Fruit fly (Drosophila melanogaster) whole organism, embryonic: ENCODE data around the gene Cnot4.

Source experiments
- CG1024 ChIP-seq: fragments of 200-800 bp; sonication (Bioruptor generic); IDR thresholded peaks from 2 replicates; pipeline ENCODE4 v1.3.6; 2022; ENCODE audit warnings: missing biosample characterization, missing genetic modification characterization
- CG12219 ChIP-seq: fragments of 200-800 bp; sonication (Bioruptor generic); optimal IDR thresholded peaks from 3 replicates; lab custom pipeline; 2018; ENCODE audit warnings: missing biosample characterization, mild to moderate bottlenecking, missing genetic modification characterization
- CG17186 ChIP-seq: fragments of 200-800 bp; sonication (Bioruptor generic); optimal IDR thresholded peaks from 3 replicates; lab custom pipeline; 2017; ENCODE audit warnings: missing biosample characterization, missing genetic modification reagents, missing genetic modification characterization
- CG31388 ChIP-seq: fragments of 200-800 bp; sonication (Bioruptor generic); optimal IDR thresholded peaks from 2 replicates; lab custom pipeline; 2016; ENCODE audit warnings: missing biosample characterization, missing genetic modification characterization
- CG3163 ChIP-seq: fragments of 200-800 bp; sonication (Bioruptor generic); optimal IDR thresholded peaks from 3 replicates; lab custom pipeline; 2016; ENCODE audit warnings: missing biosample characterization, missing genetic modification characterization
- CG32772 ChIP-seq: fragments of 200-800 bp; sonication (Bioruptor generic); IDR thresholded peaks from 2 replicates; pipeline ENCODE4 v1.3.6; 2022; ENCODE audit warnings: missing biosample characterization, missing genetic modification characterization
- CG3281 ChIP-seq: fragments of 200-800 bp; sonication (Bioruptor generic); optimal IDR thresholded peaks from 3 replicates; lab custom pipeline; 2017; ENCODE audit warnings: missing biosample characterization, mild to moderate bottlenecking, missing genetic modification characterization
- CG3407 ChIP-seq: fragments of 200-800 bp; sonication (Bioruptor generic); optimal IDR thresholded peaks from 2 replicates; lab custom pipeline; 2018; ENCODE audit warnings: missing biosample characterization, mild to moderate bottlenecking, missing genetic modification characterization
- CG34422 ChIP-seq: fragments of 200-800 bp; sonication (Bioruptor generic); IDR thresholded peaks from 3 replicates; pipeline ENCODE4 v1.3.6; 2022; ENCODE audit warnings: missing biosample characterization, missing genetic modification characterization
- CG3726 ChIP-seq: fragments of 200-800 bp; sonication (Bioruptor generic); IDR thresholded peaks from 3 replicates; pipeline ENCODE4, ENCODE4 v1.3.6; 2022; ENCODE audit warnings: missing biosample characterization, missing genetic modification characterization
- CG3838 ChIP-seq: fragments of 200-800 bp; sonication (Bioruptor generic); optimal IDR thresholded peaks from 3 replicates; lab custom pipeline; 2016; ENCODE audit warnings: missing biosample characterization, missing genetic modification characterization
- CG4328 ChIP-seq: fragments of 200-800 bp; sonication (Bioruptor generic); optimal IDR thresholded peaks from 3 replicates; lab custom pipeline; 2017; ENCODE audit warnings: missing biosample characterization, missing genetic modification reagents, missing genetic modification characterization
- CG43689 ChIP-seq: fragments of 200-800 bp; sonication (Bioruptor generic); IDR thresholded peaks from 2 replicates; pipeline ENCODE4 v1.3.6; 2022; ENCODE audit warnings: missing biosample characterization, missing genetic modification characterization
- CG4820 ChIP-seq: fragments of 200-800 bp; sonication (Bioruptor generic); optimal IDR thresholded peaks from 3 replicates; lab custom pipeline; 2016; ENCODE audit warnings: missing biosample characterization, missing genetic modification characterization
- CG8089 ChIP-seq: fragments of 200-800 bp; sonication (Bioruptor generic); optimal IDR thresholded peaks from 3 replicates; lab custom pipeline; 2016; ENCODE audit warnings: missing biosample characterization, missing genetic modification characterization
- CG8281 ChIP-seq: fragments of 200-800 bp; sonication (Bioruptor generic); optimal IDR thresholded peaks from 2 replicates; lab custom pipeline; 2018; ENCODE audit warnings: missing biosample characterization, mild to moderate bottlenecking, missing genetic modification characterization, moderate library complexity
- CG8290 ChIP-seq, 3 experiments: fragments of 200-800 bp; sonication (Bioruptor generic); optimal IDR thresholded peaks; 2 replicates each; lab custom pipeline; 2016 to 2019; ENCODE audit warnings: missing biosample characterization in 3 of 3, missing genetic modification characterization in 3 of 3, mild to moderate bottlenecking in 2 of 3, moderate library complexity in 1 of 3
- CG9932 ChIP-seq: fragments of 200-800 bp; sonication (Bioruptor generic); IDR thresholded peaks from 2 replicates; pipeline ENCODE4 v1.3.6; 2022; ENCODE audit warnings: missing biosample characterization, missing genetic modification characterization
- Dll ChIP-seq: fragments of 200-800 bp; sonication (Bioruptor generic); IDR thresholded peaks from 4 replicates; pipeline ENCODE4 v1.3.6; 2022; ENCODE audit warnings: missing biosample characterization, missing genetic modification characterization; ENCODE audit not compliant: partially characterized antibody
- Gug ChIP-seq: fragments of 200-800 bp; sonication (Bioruptor generic); IDR thresholded peaks from 4 replicates; pipeline ENCODE4 v1.3.6; 2022; ENCODE audit warnings: missing biosample characterization, missing genetic modification characterization
- HLH54F ChIP-seq: fragments of 200-800 bp; sonication (Bioruptor generic); optimal IDR thresholded peaks from 3 replicates; lab custom pipeline; 2016; ENCODE audit warnings: missing biosample characterization, missing genetic modification characterization
- Hr3 ChIP-seq: fragments of 200-800 bp; sonication (Bioruptor generic); optimal IDR thresholded peaks from 3 replicates; lab custom pipeline; 2016; ENCODE audit warnings: missing biosample characterization, missing genetic modification characterization
- Jarid2 ChIP-seq: fragments of 200-800 bp; sonication (Bioruptor generic); optimal IDR thresholded peaks from 3 replicates; lab custom pipeline; 2017; ENCODE audit warnings: mild to moderate bottlenecking, missing biosample characterization, missing genetic modification reagents, missing genetic modification characterization
- Med ChIP-seq: fragments of 200-800 bp; sonication (Bioruptor generic); peaks from one replicate; lab custom pipeline; 2016; ENCODE audit warnings: missing biosample characterization, missing genetic modification characterization, mild to moderate bottlenecking, inconsistent platforms, moderate library complexity
- ara ChIP-seq: fragments of 200-800 bp; sonication (Bioruptor generic); IDR thresholded peaks from 2 replicates; pipeline ENCODE4 v1.3.6; 2022; ENCODE audit warnings: missing biosample characterization, missing genetic modification characterization
- az2 ChIP-seq: fragments of 200-800 bp; sonication (Bioruptor generic); optimal IDR thresholded peaks from 3 replicates; lab custom pipeline; 2016; ENCODE audit warnings: missing biosample characterization, missing genetic modification characterization
- bigmax ChIP-seq: fragments of 200-800 bp; sonication (Bioruptor generic); optimal IDR thresholded peaks from 2 replicates; lab custom pipeline; 2018; ENCODE audit warnings: missing biosample characterization, mild to moderate bottlenecking, missing genetic modification characterization
- caup ChIP-seq: fragments of 200-800 bp; sonication (Bioruptor generic); optimal IDR thresholded peaks from 3 replicates; lab custom pipeline; 2017; ENCODE audit warnings: missing biosample characterization, mild to moderate bottlenecking, missing genetic modification characterization, moderate library complexity; ENCODE audit not compliant: severe bottlenecking
- chn ChIP-seq: fragments of 200-800 bp; sonication (Bioruptor generic); optimal IDR thresholded peaks from 2 replicates; lab custom pipeline; 2016; ENCODE audit warnings: missing biosample characterization, missing genetic modification characterization
- crc ChIP-seq: fragments of 200-800 bp; sonication (Bioruptor generic); optimal IDR thresholded peaks from 2 replicates; lab custom pipeline; 2016; ENCODE audit warnings: missing biosample characterization, missing genetic modification characterization
- emc ChIP-seq: fragments of 200-800 bp; sonication (Bioruptor generic); optimal IDR thresholded peaks from 2 replicates; lab custom pipeline; 2016; ENCODE audit warnings: missing biosample characterization, missing genetic modification characterization
- esg ChIP-seq: fragments of 200-800 bp; sonication (Bioruptor generic); conservative IDR thresholded peaks from 2 replicates; pipeline ENCODE4 v1.3.6; 2022; ENCODE audit warnings: missing biosample characterization, missing genetic modification characterization
- fru ChIP-seq: fragments of >200 bp; optimal IDR thresholded peaks from 2 replicates; lab custom pipeline; 2017
- ken ChIP-seq: fragments of 200-800 bp; sonication (Bioruptor generic); IDR thresholded peaks from 3 replicates; pipeline ENCODE4 v1.3.6; 2022; ENCODE audit warnings: missing biosample characterization, missing genetic modification characterization
- knrl ChIP-seq: fragments of 200-800 bp; sonication (Bioruptor generic); IDR thresholded peaks from 3 replicates; pipeline ENCODE4 v1.3.6; 2022; ENCODE audit warnings: missing biosample characterization, missing genetic modification characterization; ENCODE audit not compliant: partially characterized antibody
- lilli ChIP-seq: fragments of 200-800 bp; sonication (Bioruptor generic); optimal IDR thresholded peaks from 3 replicates; lab custom pipeline; 2016; ENCODE audit warnings: missing biosample characterization, missing genetic modification characterization
- lmd ChIP-seq: fragments of 200-800 bp; sonication (Bioruptor generic); IDR thresholded peaks from 2 replicates; pipeline ENCODE4 v1.3.6; 2022; ENCODE audit warnings: missing biosample characterization, missing genetic modification characterization
- lov ChIP-seq, 2 experiments: fragments of 200-800 bp in 1 of 2; fragments of >200 bp in 1 of 2; sonication (Bioruptor generic) in 1 of 2; IDR thresholded peaks in 1 of 2; optimal IDR thresholded peaks in 1 of 2; 2 replicates in 1 of 2; 3 replicates in 1 of 2; pipeline versions ENCODE4 v1.3.6 to Lab custom; 2017 to 2022; ENCODE audit warnings: missing biosample characterization in 1 of 2, missing genetic modification characterization in 1 of 2
- nerfin-2 ChIP-seq: fragments of 200-800 bp; sonication (Bioruptor generic); IDR thresholded peaks from 2 replicates; pipeline ENCODE4 v1.3.6; 2022; ENCODE audit warnings: missing biosample characterization, missing genetic modification characterization; ENCODE audit not compliant: partially characterized antibody
- nmo ChIP-seq: fragments of 200-800 bp; sonication (Bioruptor generic); optimal IDR thresholded peaks from 2 replicates; lab custom pipeline; 2018; ENCODE audit warnings: missing biosample characterization, mild to moderate bottlenecking, missing genetic modification characterization, moderate library complexity
- oc ChIP-seq: fragments of 200-800 bp; sonication (Bioruptor generic); optimal IDR thresholded peaks from 2 replicates; lab custom pipeline; 2018; ENCODE audit warnings: missing biosample characterization, mild to moderate bottlenecking, missing genetic modification characterization, moderate library complexity
- odd ChIP-seq: fragments of 200-800 bp; sonication (Bioruptor generic); optimal IDR thresholded peaks from 2 replicates; lab custom pipeline; 2017; ENCODE audit warnings: missing biosample characterization, mild to moderate bottlenecking, missing genetic modification characterization
- peb ChIP-seq: fragments of 200-800 bp; sonication (Bioruptor generic); IDR thresholded peaks from 2 replicates; pipeline ENCODE4 v1.3.6; 2022; ENCODE audit warnings: missing biosample characterization, missing genetic modification characterization
- sqz ChIP-seq: fragments of 200-800 bp; sonication (Bioruptor generic); optimal IDR thresholded peaks from 3 replicates; lab custom pipeline; 2018; ENCODE audit warnings: missing biosample characterization, mild to moderate bottlenecking, missing genetic modification characterization
- tx ChIP-seq: fragments of 200-800 bp; sonication (Bioruptor generic); optimal IDR thresholded peaks from 2 replicates; lab custom pipeline; 2016; ENCODE audit warnings: missing biosample characterization, missing genetic modification characterization
- vfl ChIP-seq: fragments of 200-800 bp; sonication (Bioruptor generic); optimal IDR thresholded peaks from 2 replicates; lab custom pipeline; 2016; ENCODE audit warnings: missing biosample characterization, missing genetic modification characterization
- zf30C ChIP-seq: fragments of 200-800 bp; sonication (Bioruptor generic); optimal IDR thresholded peaks from 3 replicates; lab custom pipeline; 2018; ENCODE audit warnings: missing biosample characterization, mild to moderate bottlenecking, missing genetic modification characterization

Gene Cnot4

DNA sequence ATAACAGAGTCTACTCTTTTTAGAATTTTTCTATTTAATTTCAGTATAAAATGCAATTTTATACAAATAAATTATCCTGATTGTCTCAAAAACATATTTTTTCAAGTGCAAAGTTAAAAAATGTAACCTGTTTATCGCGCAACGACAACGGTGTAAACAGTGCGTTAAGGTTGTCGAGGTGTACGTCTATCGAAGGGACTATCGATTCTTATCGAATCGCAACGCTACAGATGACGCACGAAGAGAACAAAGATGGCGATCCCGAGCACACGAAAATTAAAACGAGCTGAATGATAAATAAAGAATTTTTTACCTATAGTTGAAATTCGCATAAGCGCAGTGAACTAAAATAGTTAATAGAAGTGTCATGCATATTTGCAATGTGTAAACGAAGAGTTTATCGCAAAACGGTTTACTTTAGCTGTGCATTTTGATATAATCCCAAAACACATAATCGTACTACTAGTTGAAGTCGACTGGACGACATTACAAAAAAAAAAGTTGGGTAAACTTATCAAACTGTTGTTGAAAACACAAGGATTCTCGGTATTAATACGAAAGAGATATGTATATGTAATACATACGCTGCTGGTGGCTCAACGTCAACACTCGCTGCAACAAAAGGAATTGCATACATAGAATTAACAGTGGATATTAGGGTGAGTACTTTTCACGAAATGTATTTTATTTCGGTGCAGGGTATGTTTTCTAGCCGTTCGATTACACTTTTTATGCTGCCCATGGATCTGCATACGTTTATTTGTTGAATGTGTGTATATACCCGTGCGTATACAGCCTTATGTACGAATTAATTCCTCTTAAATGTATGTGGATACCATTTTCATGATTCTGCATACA, 8.4 kb upstream of the Cnot4 start, which contains the start of gene da (continued):
- peak; percentile 10 for TF ChIP-seq CG3281 (GFP tag; lab: Kevin White, UChicago)
- no peak for TF ChIP-seq CG3407 (GFP tag; lab: Kevin White, UChicago)
- TF ChIP-seq ken: peak; percentile 49; the same call in 1 of the 3 replicates
- peak; percentile 68 for TF ChIP-seq az2 (GFP tag; lab: Kevin White, UChicago)
- TF ChIP-seq CG32772 (GFP tag; lab: Robert Waterston, UW): no peak; the same call in 1 of the 2 replicates
- TF ChIP-seq nerfin-2 (GFP tag; lab: Robert Waterston, UW): peak; percentile 65
- TF ChIP-seq crc (GFP tag; lab: Kevin White, UChicago): peak; percentile 34
- TF ChIP-seq fru (lab: Kevin White, UChicago): no peak
- TF ChIP-seq sqz: no peak
- TF ChIP-seq emc (GFP tag; lab: Kevin White, UChicago): peak; percentile 20
- peak; percentile 7 for TF ChIP-seq CG31388 (GFP tag; lab: Kevin White, UChicago)
- TF ChIP-seq Dll (GFP tag; lab: Robert Waterston, UW): peak; percentile 46; the same call in 2 of the 4 replicates
- no peak for TF ChIP-seq CG4328
- no peak for TF ChIP-seq CG3726 (GFP tag; lab: Robert Waterston, UW)
- TF ChIP-seq CG1024 (GFP tag; lab: Robert Waterston, UW): peak; percentile 96
- peak; percentile 36; the same call in 1 of the 2 replicates for TF ChIP-seq esg
- peak; percentile 65 for TF ChIP-seq HLH54F (GFP tag; lab: Kevin White, UChicago)
- TF ChIP-seq bigmax (GFP tag; lab: Kevin White, UChicago): peak; percentile 32
- TF ChIP-seq chn (GFP tag; lab: Kevin White, UChicago): peak; percentile 46
- TF ChIP-seq CG12219 (GFP tag; lab: Kevin White, UChicago): peak; percentile 39
- TF ChIP-seq CG8290 (GFP tag; optimal IDR thresholded peaks at IDR 0.05; lab: Kevin White, UChicago): peak; percentile 80
- peak in 1 of 2 experiments; percentile 89 for TF ChIP-seq CG8290 (tag; optimal IDR thresholded peaks at IDR 0.05; lab: Kevin White, UChicago)
- no peak for TF ChIP-seq Jarid2 (GFP tag; lab: Kevin White, UChicago)
- TF ChIP-seq CG8281 (tag; lab: Kevin White, UChicago): no peak
- peak; percentile 44 for TF ChIP-seq tx (GFP tag; lab: Kevin White, UChicago)
- TF ChIP-seq CG8089 (GFP tag; lab: Kevin White, UChicago): peak; percentile 32
- peak; percentile 75; the same call in 1 of the 2 replicates for TF ChIP-seq CG9932
- no peak for TF ChIP-seq ara (GFP tag; lab: Robert Waterston, UW)
- TF ChIP-seq CG43689: no peak
- no peak for TF ChIP-seq CG3163 (GFP tag; lab: Kevin White, UChicago)
- TF ChIP-seq odd: peak; percentile 23
- TF ChIP-seq CG4820 (GFP tag; lab: Kevin White, UChicago): peak; percentile 35
- peak; percentile 69 for TF ChIP-seq caup (GFP tag; lab: Kevin White, UChicago)
- TF ChIP-seq CG3838: no peak
- peak; percentile 79 for TF ChIP-seq CG17186
- peak; percentile 62; the same call in 3 of the 4 replicates for TF ChIP-seq Gug (GFP tag; lab: Robert Waterston, UW)
- TF ChIP-seq zf30C (GFP tag; lab: Kevin White, UChicago): no peak
- TF ChIP-seq CG34422 (GFP tag; lab: Robert Waterston, UW): peak; percentile 57; the same call in 2 of the 3 replicates
- TF ChIP-seq lov (optimal IDR thresholded peaks at IDR 0.05; lab: Kevin White, UChicago): no peak
- peak; percentile 64; the same call in 1 of the 3 replicates for TF ChIP-seq lov (GFP tag; IDR thresholded peaks at IDR 0.05; lab: Robert Waterston, UW)
- TF ChIP-seq peb (GFP tag; lab: Robert Waterston, UW): peak; percentile 31; the same call in 1 of the 2 replicates
- no peak for TF ChIP-seq lmd (GFP tag; lab: Robert Waterston, UW)
- TF ChIP-seq vfl: peak; percentile 53
- no peak for TF ChIP-seq oc (tag; lab: Kevin White, UChicago)
- peak; percentile 73 for TF ChIP-seq nmo (GFP tag; lab: Kevin White, UChicago)
- TF ChIP-seq Med (GFP tag; lab: Kevin White, UChicago): peak; percentile 92
- TF ChIP-seq knrl: peak; percentile 50; the same call in 1 of the 3 replicates
- peak; percentile 61 for TF ChIP-seq Hr3
- TF ChIP-seq lilli (GFP tag; lab: Kevin White, UChicago): peak; percentile 70
